Worm (Caenorhabditis elegans) whole organism, L3 larva: ENCODE measurements around the gene Y75B8A.6.

Experiments
- ceh-16 ChIP-seq: sonication (generic microtip); optimal IDR thresholded peaks from 2 replicates; lab custom pipeline; 2017; ENCODE audit warnings: missing biosample characterization, missing genetic modification characterization
- ceh-82 ChIP-seq: fragments of 150-350 bp; optimal IDR thresholded peaks from 2 replicates; lab custom pipeline; 2014; ENCODE audit warnings: missing biosample characterization, missing genetic modification characterization
- egl-5 ChIP-seq: fragments of 150-350 bp; optimal IDR thresholded peaks from 2 replicates; lab custom pipeline; 2017; ENCODE audit warnings: missing biosample characterization, missing genetic modification reagents, missing genetic modification characterization, inconsistent platforms
- eor-1 ChIP-seq, 2 experiments: fragments of 150-350 bp; optimal IDR thresholded peaks; 2 replicates each; lab custom pipeline; 2014 to 2018; ENCODE audit warnings: missing biosample characterization in 2 of 2, missing genetic modification characterization in 2 of 2
- lin-15B ChIP-seq: fragments of 150-350 bp; optimal IDR thresholded peaks from 2 replicates; lab custom pipeline; 2014; ENCODE audit warnings: missing biosample characterization, missing genetic modification characterization
- nhr-237 ChIP-seq: fragments of 150-350 bp; optimal IDR thresholded peaks from 2 replicates; lab custom pipeline; 2014; ENCODE audit warnings: missing biosample characterization, missing genetic modification characterization
- nhr-25 ChIP-seq: sonication (generic microtip); optimal IDR thresholded peaks from 2 replicates; lab custom pipeline; 2017; ENCODE audit warnings: missing biosample characterization, missing genetic modification characterization
- nhr-43 ChIP-seq: sonication (generic microtip); optimal IDR thresholded peaks from 2 replicates; lab custom pipeline; 2016; ENCODE audit warnings: mild to moderate bottlenecking, missing genetic modification characterization, missing compliant biosample characterization; ENCODE audit not compliant: poor library complexity, severe bottlenecking
- nhr-76 ChIP-seq: fragments of 150-350 bp; sonication (generic microtip); optimal IDR thresholded peaks from 5 replicates; lab custom pipeline; 2014; ENCODE audit warnings: missing biosample characterization, missing genetic modification characterization
- nhr-77 ChIP-seq: fragments of 150-350 bp; optimal IDR thresholded peaks from 2 replicates; lab custom pipeline; 2014; ENCODE audit warnings: missing biosample characterization, missing genetic modification characterization
- skn-1 ChIP-seq: fragments of 150-350 bp; optimal IDR thresholded peaks from 2 replicates; lab custom pipeline; 2014; ENCODE audit warnings: missing biosample characterization, missing genetic modification characterization
- unc-39 ChIP-seq: sonication (generic microtip); optimal IDR thresholded peaks from 4 replicates; lab custom pipeline; 2017; ENCODE audit warnings: missing biosample characterization, missing genetic modification characterization
- unc-62 ChIP-seq: fragments of 150-350 bp; sonication (generic microtip); optimal IDR thresholded peaks from 4 replicates; lab custom pipeline; 2014; ENCODE audit warnings: missing biosample characterization, missing genetic modification reagents, missing genetic modification characterization
- zag-1 ChIP-seq: fragments of 150-350 bp; optimal IDR thresholded peaks from 2 replicates; lab custom pipeline; 2014; ENCODE audit warnings: missing biosample characterization, missing genetic modification characterization

- TF ChIP-seq nhr-25 (tag; lab: Kevin White, UChicago): no peak
- no peak for TF ChIP-seq eor-1 (tag; optimal IDR thresholded peaks at IDR 0.05; lab: Kevin White, UChicago)
- TF ChIP-seq unc-62 (GFP tag; lab: Kevin White, UChicago): no peak
- no peak for TF ChIP-seq nhr-77 (tag; lab: Kevin White, UChicago)
- no peak for TF ChIP-seq ceh-16 (tag; lab: Kevin White, UChicago)
- no peak for TF ChIP-seq ceh-82 (tag; lab: Kevin White, UChicago)
- TF ChIP-seq nhr-76 (tag; lab: Kevin White, UChicago): no peak
- no peak for TF ChIP-seq nhr-43 (tag; lab: Kevin White, UChicago)
- no peak for TF ChIP-seq zag-1 (tag; lab: Kevin White, UChicago)
- TF ChIP-seq nhr-237 (tag; lab: Kevin White, UChicago): no peak
- no peak for TF ChIP-seq skn-1 (tag; lab: Kevin White, UChicago)
- no peak for TF ChIP-seq egl-5 (tag; lab: Kevin White, UChicago)
- no peak for TF ChIP-seq lin-15B (tag; lab: Kevin White, UChicago)
- TF ChIP-seq unc-39 (tag; lab: Kevin White, UChicago): no peak
Measured at ce11 chrIII:12087564-12087963, 42.6 kb downstream of the Y75B8A.6 start.
